Worm (Caenorhabditis elegans) whole organism, mixed stage, embryonic: Measurements from ENCODE around the gene hmt-1.
A peak's percentile ranks its signal among the peaks of the same experiment; 100 is the strongest.

Experiments used
- ces-1 ChIP-seq: fragments of 150-350 bp; optimal IDR thresholded peaks from 2 replicates; lab custom pipeline; 2014; ENCODE audit warnings: missing biosample characterization, missing genetic modification reagents, missing genetic modification characterization
- nhr-237 ChIP-seq: fragments of 150-350 bp; optimal IDR thresholded peaks from 2 replicates; lab custom pipeline; 2014; ENCODE audit warnings: missing biosample characterization, missing genetic modification characterization
- nhr-28 ChIP-seq: fragments of 150-350 bp; optimal IDR thresholded peaks from 2 replicates; lab custom pipeline; 2014; ENCODE audit warnings: missing biosample characterization, missing genetic modification characterization
- pha-4 ChIP-seq: fragments of 150-350 bp; optimal IDR thresholded peaks from 2 replicates; lab custom pipeline; 2018; ENCODE audit warnings: missing biosample characterization, missing genetic modification reagents, missing genetic modification characterization

DNA sequence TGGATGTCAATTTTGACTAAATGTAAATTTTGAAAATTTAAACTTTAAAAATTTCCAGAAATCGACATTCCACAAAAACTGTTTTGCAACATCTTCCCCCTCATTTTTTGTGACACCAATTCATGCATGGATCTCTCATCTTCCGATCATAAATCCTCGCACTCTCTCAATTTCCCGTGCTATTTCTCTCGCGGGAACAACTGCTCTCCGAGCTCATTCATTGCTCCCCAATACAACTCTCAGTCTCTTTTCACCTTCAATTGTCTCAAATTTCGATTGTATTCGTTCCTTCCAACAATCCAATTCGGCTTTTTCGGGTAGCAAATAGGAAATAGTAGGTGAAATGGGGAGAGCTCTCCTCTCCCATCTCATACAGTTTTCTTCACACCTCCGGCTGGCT is 17.2 kb downstream of the hmt-1 start:
- no peak for TF ChIP-seq nhr-28 (tag; lab: Kevin White, UChicago)
- peak; percentile 10 for TF ChIP-seq pha-4
- no peak for TF ChIP-seq nhr-237 (tag; lab: Kevin White, UChicago)
- TF ChIP-seq ces-1, result no peak
